Worm (Caenorhabditis elegans) whole organism, midembryonic: ENCODE results near the gene Y53F4B.36.
"Not testable (repeated sequence)": the region's sequence is repeated elsewhere in the genome, so short reads cannot be mapped to it uniquely, and the experiment has no call there.

Source experiments
- T22C8.4 ChIP-seq: fragments of 200-800 bp; sonication (Bioruptor generic); IDR thresholded peaks from 2 replicates; pipeline ENCODE4 v1.3.6; 2022; ENCODE audit warnings: missing genetic modification characterization, missing compliant biosample characterization
- cog-1 ChIP-seq: sonication (generic microtip); optimal IDR thresholded peaks from 2 replicates; lab custom pipeline; 2016; ENCODE audit warnings: missing genetic modification characterization, missing compliant biosample characterization
- flt-1 ChIP-seq: fragments of 200-800 bp; sonication (Bioruptor generic); IDR thresholded peaks from 2 replicates; pipeline ENCODE4 v1.3.6; 2022; ENCODE audit warnings: missing genetic modification characterization, missing compliant biosample characterization
- klf-2 ChIP-seq: fragments of 200-800 bp; sonication (Bioruptor generic); conservative IDR thresholded peaks from 2 replicates; pipeline ENCODE4 v1.3.6; 2022; ENCODE audit warnings: missing genetic modification reagents, missing genetic modification characterization, missing compliant biosample characterization
- med-1 ChIP-seq: sonication (generic microtip); optimal IDR thresholded peaks from 2 replicates; lab custom pipeline; 2017; ENCODE audit warnings: missing genetic modification characterization, mild to moderate bottlenecking, missing compliant biosample characterization, antibody characterized with exemption, missing genetic modification reagents; ENCODE audit not compliant: insufficient read depth
- ref-1 ChIP-seq: fragments of 200-800 bp; sonication (Bioruptor generic); conservative IDR thresholded peaks from 2 replicates; pipeline ENCODE4 v1.3.6; 2022; ENCODE audit warnings: missing genetic modification reagents, missing genetic modification characterization, missing compliant biosample characterization
- tab-1 ChIP-seq: fragments of 200-800 bp; sonication (Bioruptor generic); IDR thresholded peaks from 2 replicates; pipeline ENCODE4 v1.3.6; 2022; ENCODE audit warnings: missing genetic modification characterization, missing compliant biosample characterization
- ztf-23 ChIP-seq: fragments of 200-800 bp; sonication (Bioruptor generic); IDR thresholded peaks from 2 replicates; pipeline ENCODE4 v1.3.6; 2022; ENCODE audit warnings: missing genetic modification reagents, missing genetic modification characterization, missing compliant biosample characterization
- ztf-29 ChIP-seq: fragments of 200-800 bp; sonication (Bioruptor generic); IDR thresholded peaks from 2 replicates; pipeline ENCODE4 v1.3.6; 2022; ENCODE audit warnings: missing genetic modification reagents, missing genetic modification characterization, missing compliant biosample characterization

The Y53F4B.36 gene

ce11 chrII:15175643-15176042 lies at the start of gene Y53F4B.36:
Gene Y53F4B.36 (plus strand): TSS chrII:15175943.
- TF ChIP-seq flt-1, result no peak
- TF ChIP-seq tab-1 (GFP tag; lab: Robert Waterston, UW), result no peak
- TF ChIP-seq cog-1 (tag; lab: Kevin White, UChicago), result no peak
- TF ChIP-seq klf-2 (GFP tag; lab: Robert Waterston, UW), result no peak
- no peak for TF ChIP-seq T22C8.4 (GFP tag; lab: Robert Waterston, UW)
- TF ChIP-seq ztf-29 (GFP tag; lab: Robert Waterston, UW), result no peak
- TF ChIP-seq ref-1, result no peak
- no peak for TF ChIP-seq med-1
- TF ChIP-seq ztf-23, result no peak

DNA sequence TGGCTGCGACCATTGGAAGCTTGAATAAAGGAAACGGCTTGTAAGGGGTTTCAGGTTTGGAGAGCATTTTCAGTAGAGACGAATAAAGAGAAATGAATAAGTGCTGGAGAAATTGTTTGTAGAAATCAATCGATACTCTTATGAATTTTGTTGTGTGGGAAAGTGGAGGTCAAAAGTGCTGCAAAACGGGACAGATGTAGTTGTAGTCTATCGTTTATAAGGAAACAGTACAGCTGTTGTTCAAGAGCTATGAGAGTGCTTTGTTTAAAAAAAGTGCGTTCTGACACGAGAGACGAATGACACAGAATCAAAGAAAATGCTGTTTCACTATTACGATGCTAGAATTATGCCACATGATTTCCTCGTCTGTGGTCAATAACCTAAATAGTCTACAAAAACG lies 45.2 kb upstream of the Y53F4B.36 start, which contains the start of gene Y53F4B.62:
Gene Y53F4B.62, minus strand, starts transcription at position 101 of the 400 bp plus-strand sequence.
- TF ChIP-seq med-1 (no peak), T22C8.4 (GFP tag; lab: Robert Waterston, UW) (no peak), ztf-29 (GFP tag; lab: Robert Waterston, UW) (no peak), klf-2 (GFP tag; lab: Robert Waterston, UW) (no peak), cog-1 (tag; lab: Kevin White, UChicago) (no peak), ztf-23 (no peak), flt-1 (no peak), tab-1 (GFP tag; lab: Robert Waterston, UW) (no peak), ref-1 (no peak)

- TF ChIP-seq ztf-29 (GFP tag; lab: Robert Waterston, UW) (no peak), flt-1 (no peak), med-1 (no peak), cog-1 (tag; lab: Kevin White, UChicago) (no peak), tab-1 (GFP tag; lab: Robert Waterston, UW) (no peak), ref-1 (no peak)
Observed at ce11 chrII:15134332-15134731, 41.4 kb upstream of the Y53F4B.36 start, which contains the start of gene Y53F4B.24. Gene Y53F4B.24 (minus strand): TSS chrII:15134432.

DNA sequence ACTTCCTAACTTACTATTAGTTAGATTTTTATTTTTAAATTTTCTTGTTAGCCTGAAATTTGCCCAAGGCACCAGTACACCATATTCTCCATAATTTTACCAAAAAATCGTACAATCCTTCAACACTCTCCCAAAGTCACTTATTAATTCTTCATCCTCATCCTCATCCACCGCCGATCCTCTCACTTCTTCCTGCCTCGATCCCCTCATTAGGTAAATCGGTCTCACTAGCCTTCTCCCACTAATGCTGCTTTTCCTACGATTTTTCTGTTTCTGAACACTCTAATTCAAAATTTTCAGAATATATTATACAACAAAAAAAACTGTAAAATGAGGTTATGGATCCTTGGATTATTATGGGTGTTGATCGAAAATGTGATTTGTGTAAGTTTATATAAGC lies 39.9 kb upstream of the Y53F4B.36 start, which contains the start of gene Y53F4B.25:
Gene Y53F4B.25, plus strand, starts transcription at position 301 of the 400 bp plus-strand sequence.
- TF ChIP-seq ref-1 (no peak), ztf-29 (GFP tag; lab: Robert Waterston, UW) (no peak), tab-1 (GFP tag; lab: Robert Waterston, UW) (no peak), ztf-23 (no peak), cog-1 (tag; lab: Kevin White, UChicago) (no peak), T22C8.4 (GFP tag; lab: Robert Waterston, UW) (no peak), med-1 (no peak), flt-1 (no peak), klf-2 (GFP tag; lab: Robert Waterston, UW) (no peak)

- TF ChIP-seq med-1, ztf-23, ref-1: not testable (repeated sequence)
Observed at ce11 chrII:15140881-15141280, 34.9 kb upstream of the Y53F4B.36 start, which contains the start of gene Y53F4B.26. Gene Y53F4B.26 (minus strand): TSS chrII:15140981.

ce11 chrII:15143729-15144128 lies 32.0 kb upstream of the Y53F4B.36 start:
- TF ChIP-seq ref-1 (no peak), cog-1 (tag; lab: Kevin White, UChicago) (no peak), ztf-23 (no peak), flt-1 (no peak), T22C8.4 (GFP tag; lab: Robert Waterston, UW) (no peak), med-1 (no peak), tab-1 (GFP tag; lab: Robert Waterston, UW) (no peak)

DNA sequence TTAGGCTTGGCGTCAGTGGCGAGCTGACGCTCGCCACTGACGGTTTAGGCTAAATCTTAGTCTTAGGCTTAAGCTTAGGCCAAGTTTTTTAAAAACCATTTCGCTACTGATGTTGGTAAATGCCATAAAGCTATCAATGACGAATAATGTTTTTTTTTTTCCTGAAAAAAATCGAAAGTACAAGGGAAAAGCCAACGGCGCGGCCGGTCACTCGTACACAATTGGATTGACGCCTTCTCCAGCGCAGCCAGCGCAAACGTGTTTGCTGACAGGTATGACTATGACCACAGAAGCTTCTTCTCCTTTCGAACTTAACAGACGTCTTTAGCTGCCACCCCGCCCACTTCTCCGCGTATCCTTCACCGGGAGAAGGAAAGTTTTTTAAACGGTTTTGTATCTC lies 30.1 kb upstream of the Y53F4B.36 start, which contains the start of gene Y53F4B.27:
Gene Y53F4B.27, plus strand, starts transcription at position 301 of the 400 bp plus-strand sequence.
- TF ChIP-seq tab-1 (GFP tag; lab: Robert Waterston, UW) (no peak), ztf-29 (GFP tag; lab: Robert Waterston, UW) (no peak), med-1 (no peak), ztf-23 (no peak), T22C8.4 (GFP tag; lab: Robert Waterston, UW) (no peak), cog-1 (tag; lab: Kevin White, UChicago) (no peak), ref-1 (no peak), klf-2 (GFP tag; lab: Robert Waterston, UW) (no peak), flt-1 (no peak)

ce11 chrII:15148442-15148841 lies 27.3 kb upstream of the Y53F4B.36 start:
- TF ChIP-seq ref-1 (no peak), tab-1 (GFP tag; lab: Robert Waterston, UW) (no peak), T22C8.4 (GFP tag; lab: Robert Waterston, UW) (no peak), ztf-23 (no peak), klf-2 (GFP tag; lab: Robert Waterston, UW) (no peak), ztf-29 (GFP tag; lab: Robert Waterston, UW) (no peak), cog-1 (tag; lab: Kevin White, UChicago) (no peak), flt-1 (no peak), med-1 (no peak)

DNA sequence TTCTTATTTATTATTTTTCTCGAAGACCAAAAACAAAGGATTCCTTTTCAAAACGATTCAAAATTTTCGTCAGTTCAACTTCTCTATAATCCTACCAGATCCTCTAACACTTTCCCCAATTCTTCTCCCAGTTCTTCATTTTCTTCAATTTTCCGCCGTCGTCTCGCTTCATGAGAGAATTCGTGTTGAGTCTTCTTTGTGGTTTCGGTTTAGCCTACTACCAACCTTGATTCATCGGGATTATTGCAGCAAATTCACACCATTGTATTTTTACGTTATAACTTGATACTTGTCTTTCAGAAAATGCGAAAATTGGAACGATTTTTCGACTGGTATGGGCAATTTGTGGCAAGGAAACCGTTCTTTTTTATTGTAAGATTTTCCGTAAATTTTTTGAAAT lies 17.9 kb upstream of the Y53F4B.36 start, which contains the start of gene ptr-20:
Gene ptr-20, plus strand, starts transcription at position 301 of the 400 bp plus-strand sequence.
- TF ChIP-seq med-1 (no peak), cog-1 (tag; lab: Kevin White, UChicago) (no peak)

DNA sequence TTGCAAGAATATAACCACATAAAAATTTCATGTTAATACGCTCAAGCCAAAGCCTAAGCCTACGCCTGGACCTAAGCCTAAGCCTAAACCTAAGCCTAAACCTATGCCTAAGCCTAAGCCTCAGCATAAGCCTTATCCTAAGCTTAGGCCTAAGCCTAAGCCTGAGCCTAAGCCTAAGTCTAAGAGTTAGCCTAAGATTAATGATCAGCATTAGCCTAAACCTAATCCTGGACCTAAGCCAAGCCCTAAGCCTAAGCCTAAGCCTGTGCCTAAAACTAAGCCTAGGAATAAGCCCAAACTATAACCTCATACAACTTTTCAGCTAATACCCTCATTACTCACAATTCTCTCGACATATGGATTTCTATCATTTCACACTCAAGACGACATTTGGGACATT lies 17.4 kb upstream of the Y53F4B.36 start:
- TF ChIP-seq klf-2 (GFP tag; lab: Robert Waterston, UW), result no peak

- TF ChIP-seq T22C8.4 (GFP tag; lab: Robert Waterston, UW) (no peak), ztf-23 (no peak), med-1 (no peak), flt-1 (no peak), cog-1 (tag; lab: Kevin White, UChicago) (no peak), klf-2 (GFP tag; lab: Robert Waterston, UW) (no peak), ztf-29 (GFP tag; lab: Robert Waterston, UW) (no peak), ref-1 (no peak), tab-1 (GFP tag; lab: Robert Waterston, UW) (no peak)
Observed at ce11 chrII:15164453-15164852, 11.3 kb upstream of the Y53F4B.36 start, which contains the start of gene gst-26. Gene gst-26 (minus strand): TSS chrII:15164553.
